Worm (Caenorhabditis elegans) whole organism, young adult: Measurements from ENCODE around the gene D2096.11.

Experiments used
- nfya-1 ChIP-seq: sonication (generic microtip); optimal IDR thresholded peaks from 2 replicates; lab custom pipeline; 2017; ENCODE audit warnings: antibody characterized with exemption, missing compliant biosample characterization, missing genetic modification characterization, borderline replicate concordance; ENCODE audit not compliant: insufficient read depth
- ztf-26 ChIP-seq: sonication (generic microtip); optimal IDR thresholded peaks from 2 replicates; lab custom pipeline; 2017; ENCODE audit warnings: missing genetic modification characterization, missing compliant biosample characterization

DNA sequence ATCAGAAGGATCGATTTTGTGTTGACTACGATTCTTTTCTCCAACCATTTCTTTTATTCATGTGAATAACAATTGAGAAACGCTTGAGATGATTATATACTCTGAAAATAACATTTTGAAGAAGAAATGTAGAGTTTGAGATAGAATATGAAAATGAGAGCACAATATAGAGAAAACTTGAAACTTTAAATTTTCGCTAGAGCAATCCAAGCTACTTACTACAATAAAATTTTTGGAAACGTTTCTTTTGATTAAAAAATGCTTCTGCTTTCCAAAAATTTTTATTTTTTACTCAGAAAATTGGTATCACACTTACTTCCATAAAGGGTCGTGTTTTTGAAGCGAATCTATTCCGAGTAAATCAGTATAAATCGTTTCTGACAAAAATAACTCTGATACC lies 27.0 kb upstream of the D2096.11 start, which contains the start of gene M116.5:
- TF ChIP-seq ztf-26 (no peak), nfya-1 (no peak)
